Fruit fly (Drosophila melanogaster) whole organism, wandering third instar larva: Measurements from ENCODE around the gene CG3386.

Source experiments
- Abd-B ChIP-seq: fragments of >200 bp; optimal IDR thresholded peaks from 2 replicates; lab custom pipeline; 2017; ENCODE audit warnings: missing biosample characterization, missing genetic modification characterization
- CG32264 ChIP-seq: fragments of 200-800 bp; sonication (Bioruptor generic); optimal IDR thresholded peaks from 2 replicates; lab custom pipeline; 2016; ENCODE audit warnings: missing biosample characterization, missing genetic modification characterization
- CG9705 ChIP-seq: fragments of 200-800 bp; sonication (Bioruptor generic); optimal IDR thresholded peaks from 2 replicates; lab custom pipeline; 2018; ENCODE audit warnings: missing biosample characterization, mild to moderate bottlenecking, missing genetic modification characterization
- CrebA ChIP-seq: fragments of 200-800 bp; sonication (Bioruptor generic); optimal IDR thresholded peaks from 2 replicates; lab custom pipeline; 2016; ENCODE audit warnings: missing biosample characterization, mild to moderate bottlenecking, missing genetic modification characterization, borderline replicate concordance
- Dfd ChIP-seq: fragments of >200 bp; optimal IDR thresholded peaks from 2 replicates; lab custom pipeline; 2017; ENCODE audit warnings: missing biosample characterization, missing genetic modification characterization
- Dif ChIP-seq: fragments of 200-275, 200-300 bp; sonication (Bioruptor generic); optimal IDR thresholded peaks from 2 replicates; lab custom pipeline; 2018; ENCODE audit warnings: missing biosample characterization, missing genetic modification characterization; ENCODE audit not compliant: partially characterized antibody
- GATAd ChIP-seq: sonication (Bioruptor generic); optimal IDR thresholded peaks from 2 replicates; lab custom pipeline; 2016; ENCODE audit warnings: missing biosample characterization, missing genetic modification characterization
- HLH106 ChIP-seq: fragments of 200-800 bp; optimal IDR thresholded peaks from 3 replicates; lab custom pipeline; 2019; ENCODE audit warnings: missing biosample characterization, mild to moderate bottlenecking, missing genetic modification characterization, moderate library complexity
- Hnf4 ChIP-seq: fragments of 200-800 bp; sonication (Bioruptor generic); optimal IDR thresholded peaks from 2 replicates; lab custom pipeline; 2016; ENCODE audit warnings: missing biosample characterization, mild to moderate bottlenecking, missing genetic modification characterization
- Hr78 ChIP-seq: fragments of >200 bp; optimal IDR thresholded peaks from 2 replicates; lab custom pipeline; 2017; ENCODE audit warnings: missing biosample characterization, missing genetic modification characterization
- Hr83 ChIP-seq: fragments of 200-300 bp; sonication (Bioruptor generic); optimal IDR thresholded peaks from 2 replicates; lab custom pipeline; 2016; ENCODE audit warnings: missing biosample characterization, mild to moderate bottlenecking, missing genetic modification characterization, moderate library complexity; ENCODE audit not compliant: poor library complexity, severe bottlenecking
- Jra ChIP-seq: sonication (Bioruptor generic); optimal IDR thresholded peaks from 2 replicates; lab custom pipeline; 2016; ENCODE audit warnings: missing biosample characterization, missing genetic modification characterization
- Mio ChIP-seq: sonication (Bioruptor generic); optimal IDR thresholded peaks from 2 replicates; lab custom pipeline; 2016; ENCODE audit warnings: missing biosample characterization, missing genetic modification characterization
- Myc ChIP-seq: fragments of >200 bp; optimal IDR thresholded peaks from 2 replicates; lab custom pipeline; 2017
- N ChIP-seq: fragments of >200 bp; optimal IDR thresholded peaks from 2 replicates; lab custom pipeline; 2018; ENCODE audit warnings: missing biosample characterization, missing external identifiers, missing genetic modification characterization
- OdsH ChIP-seq: fragments of 200-800 bp; sonication (Bioruptor generic); optimal IDR thresholded peaks from 2 replicates; lab custom pipeline; 2016; ENCODE audit warnings: missing biosample characterization, mild to moderate bottlenecking, missing genetic modification characterization
- Rel ChIP-seq, 2 experiments: fragments of 200-800 bp; sonication (Bioruptor generic) in 1 of 2; optimal IDR thresholded peaks; 2 replicates in 1 of 2; 3 replicates in 1 of 2; lab custom pipeline; 2016 to 2019; ENCODE audit warnings: mild to moderate bottlenecking in 2 of 2, missing biosample characterization in 2 of 2, missing genetic modification characterization in 2 of 2, moderate library complexity in 1 of 2
- Sp1 ChIP-seq: fragments of 200-800 bp; sonication (Bioruptor generic); optimal IDR thresholded peaks from 3 replicates; lab custom pipeline; 2019; ENCODE audit warnings: missing biosample characterization, mild to moderate bottlenecking, missing genetic modification characterization, moderate library complexity
- Vsx2 ChIP-seq: fragments of 200-300, 225-300 bp; sonication (Bioruptor generic); optimal IDR thresholded peaks from 2 replicates; lab custom pipeline; 2018; ENCODE audit warnings: missing biosample characterization, missing genetic modification characterization; ENCODE audit not compliant: partially characterized antibody
- br ChIP-seq: fragments of 200-800 bp; sonication (Bioruptor generic); optimal IDR thresholded peaks from 2 replicates; lab custom pipeline; 2016; ENCODE audit warnings: missing biosample characterization, missing genetic modification characterization
- brk ChIP-seq: fragments of 200-800 bp; sonication (Bioruptor generic); optimal IDR thresholded peaks from 2 replicates; lab custom pipeline; 2016; ENCODE audit warnings: missing biosample characterization, mild to moderate bottlenecking, missing genetic modification characterization
- dl ChIP-seq, 2 experiments: fragments of 175-275, 200-275 bp in 1 of 2; fragments of 200-275 bp in 1 of 2; sonication (Bioruptor generic); optimal IDR thresholded peaks; lab custom pipeline; 2018; ENCODE audit warnings: mild to moderate bottlenecking in 2 of 2, missing biosample characterization in 2 of 2, missing genetic modification characterization in 2 of 2, moderate library complexity in 2 of 2; ENCODE audit not compliant: partially characterized antibody in 2 of 2, insufficient read depth in 1 of 2
- dmrt93B ChIP-seq: fragments of 200-800 bp; sonication (Bioruptor generic); optimal IDR thresholded peaks from 2 replicates; lab custom pipeline; 2018; ENCODE audit warnings: missing biosample characterization, mild to moderate bottlenecking, missing genetic modification characterization
- dsf ChIP-seq: sonication (Bioruptor generic); optimal IDR thresholded peaks from 2 replicates; lab custom pipeline; 2016; ENCODE audit warnings: missing biosample characterization, missing genetic modification characterization, borderline replicate concordance
- ey ChIP-seq: fragments of 200-800 bp; sonication (Bioruptor generic); optimal IDR thresholded peaks from 2 replicates; lab custom pipeline; 2016; ENCODE audit warnings: missing biosample characterization, missing genetic modification characterization
- foxo ChIP-seq, 2 experiments: fragments of 200-800 bp; sonication (Bioruptor generic); optimal IDR thresholded peaks; 2 replicates in 1 of 2; 3 replicates in 1 of 2; lab custom pipeline; 2016 to 2017; ENCODE audit warnings: missing biosample characterization in 2 of 2, missing genetic modification characterization in 2 of 2
- fru ChIP-seq: fragments of 200-800 bp; sonication (Bioruptor generic); optimal IDR thresholded peaks from 3 replicates; lab custom pipeline; 2016; ENCODE audit warnings: missing biosample characterization, mild to moderate bottlenecking, missing genetic modification characterization
- h ChIP-seq: fragments of 200-800 bp; sonication (Bioruptor generic); optimal IDR thresholded peaks from 3 replicates; lab custom pipeline; 2016; ENCODE audit warnings: missing biosample characterization, mild to moderate bottlenecking, missing genetic modification characterization
- jim ChIP-seq: fragments of 175-275, 200-325 bp; sonication (Bioruptor generic); optimal IDR thresholded peaks from 2 replicates; lab custom pipeline; 2016; ENCODE audit warnings: missing biosample characterization, mild to moderate bottlenecking, missing genetic modification characterization
- lola ChIP-seq: fragments of >200 bp; optimal IDR thresholded peaks from 2 replicates; lab custom pipeline; 2017; ENCODE audit warnings: missing biosample characterization, missing genetic modification characterization
- pan ChIP-seq: fragments of >200 bp; optimal IDR thresholded peaks from 2 replicates; lab custom pipeline; 2017
- psq ChIP-seq: fragments of 200-800 bp; sonication (Bioruptor generic); optimal IDR thresholded peaks from 3 replicates; lab custom pipeline; 2017; ENCODE audit warnings: missing biosample characterization, mild to moderate bottlenecking, missing genetic modification characterization, moderate library complexity
- rgr ChIP-seq: fragments of 200-800 bp; sonication (Bioruptor generic); optimal IDR thresholded peaks from 3 replicates; lab custom pipeline; 2016; ENCODE audit warnings: missing biosample characterization, mild to moderate bottlenecking, missing genetic modification characterization
- sage ChIP-seq: fragments of 200-800 bp; sonication (Bioruptor generic); optimal IDR thresholded peaks from 2 replicates; lab custom pipeline; 2016; ENCODE audit warnings: missing biosample characterization, mild to moderate bottlenecking, missing genetic modification characterization
- sv ChIP-seq: fragments of 200-800 bp; sonication (Bioruptor generic); optimal IDR thresholded peaks from 3 replicates; lab custom pipeline; 2016; ENCODE audit warnings: missing biosample characterization, missing genetic modification characterization
- tai ChIP-seq: sonication (Bioruptor generic); optimal IDR thresholded peaks from 2 replicates; lab custom pipeline; 2016; ENCODE audit warnings: missing biosample characterization, missing genetic modification characterization
- usp ChIP-seq: fragments of >200 bp; optimal IDR thresholded peaks from 2 replicates; lab custom pipeline; 2017; ENCODE audit warnings: missing biosample characterization, missing genetic modification characterization
- woc ChIP-seq: sonication (Bioruptor generic); optimal IDR thresholded peaks from 2 replicates; lab custom pipeline; 2016; ENCODE audit warnings: missing biosample characterization, mild to moderate bottlenecking, missing genetic modification characterization

Gene CG3386

dm6 chr3L:681793-682369, 389 bp downstream of the CG3386 start (continued):
- peak in 1 of 2 experiments; percentile 72 for TF ChIP-seq foxo (GFP tag; optimal IDR thresholded peaks at IDR 0.05; lab: Kevin White, UChicago)
- TF ChIP-seq CG32264 (GFP tag; lab: Kevin White, UChicago): no peak
- no peak for TF ChIP-seq dsf
- TF ChIP-seq Dfd: no peak
- TF ChIP-seq Sp1: peak; percentile 57
- TF ChIP-seq Rel (GFP tag; optimal IDR thresholded peaks at IDR 0.05; lab: Kevin White, UChicago): no peak
- TF ChIP-seq Rel (tag; optimal IDR thresholded peaks at IDR 0.05; lab: Kevin White, UChicago): peak; percentile 40
- TF ChIP-seq, all 38 proteins: peak for 18

dm6 chr3L:680258-680657, 2.0 kb downstream of the CG3386 start, which contains the start of gene CG17129:
Gene CG17129 (minus strand): TSS chr3L:680326.
- TF ChIP-seq CG9705 (peak; percentile 42), h (GFP tag; lab: Kevin White, UChicago) (peak; percentile 22), CrebA (GFP tag; lab: Kevin White, UChicago) (no peak), Sp1 (peak; percentile 66), N (GFP tag; lab: Kevin White, UChicago) (no peak), dl (GFP tag; optimal IDR thresholded peaks at IDR 0.05; lab: Kevin White, UChicago; ENCODE audit: insufficient read depth in 1 of 2, partially characterized antibody in 2 of 2) (no peak), woc (peak; percentile 77), Dif (GFP tag; lab: Kevin White, UChicago) (no peak), Myc (lab: Kevin White, UChicago) (no peak), Hr78 (GFP tag; lab: Kevin White, UChicago) (no peak), pan (no peak), Mio (no peak), Hnf4 (GFP tag; lab: Kevin White, UChicago) (peak; percentile 72), brk (no peak), tai (GFP tag; lab: Kevin White, UChicago) (no peak), lola (GFP tag; lab: Kevin White, UChicago) (no peak), ey (GFP tag; lab: Kevin White, UChicago) (peak; percentile 74), Rel (GFP tag; optimal IDR thresholded peaks at IDR 0.05; lab: Kevin White, UChicago) (no peak), Rel (tag; optimal IDR thresholded peaks at IDR 0.05; lab: Kevin White, UChicago) (no peak), HLH106 (tag; lab: Kevin White, UChicago) (peak; percentile 71), jim (GFP tag; lab: Kevin White, UChicago) (peak; percentile 17), Dfd (no peak), Hr83 (GFP tag; lab: Kevin White, UChicago) (peak; percentile 51), OdsH (GFP tag; lab: Kevin White, UChicago) (peak; percentile 56), dmrt93B (GFP tag; lab: Kevin White, UChicago) (peak; percentile 35), br (GFP tag; lab: Kevin White, UChicago) (peak; percentile 49), sv (GFP tag; lab: Kevin White, UChicago) (peak; percentile 69), fru (GFP tag; lab: Kevin White, UChicago) (peak; percentile 71), dsf (peak; percentile 7), Jra (GFP tag; lab: Kevin White, UChicago) (peak; percentile 74), Abd-B (GFP tag; lab: Kevin White, UChicago) (no peak), foxo (GFP tag; optimal IDR thresholded peaks at IDR 0.05; lab: Kevin White, UChicago) (peak; percentile 18 to 75), rgr (peak; percentile 71), sage (GFP tag; lab: Kevin White, UChicago) (peak; percentile 68), CG32264 (GFP tag; lab: Kevin White, UChicago) (peak; percentile 44), usp (GFP tag; lab: Kevin White, UChicago) (no peak), psq (GFP tag; lab: Kevin White, UChicago) (peak; percentile 64), Vsx2 (GFP tag; lab: Kevin White, UChicago) (no peak), GATAd (peak; percentile 11)
